Worm (Caenorhabditis elegans): ENCODE data around the gene dnj-18.

The dnj-18 gene

ce11 chrIII:4697819-4698218, at the start of gene dnj-18:
Gene dnj-18 (plus strand): TSS chrIII:4698119.
- no peak for TF ChIP-seq egl-5 (tag; optimal IDR thresholded peaks at IDR 0.05)
- no peak for TF ChIP-seq fkh-10 (GFP tag; optimal IDR thresholded peaks at IDR 0.05)
- TF ChIP-seq ama-1 (optimal IDR thresholded peaks at IDR 0.05): no peak
- no peak for TF ChIP-seq lsy-12 (tag; optimal IDR thresholded peaks at IDR 0.05)
- TF ChIP-seq unc-62 (GFP tag; optimal IDR thresholded peaks at IDR 0.05): no peak
- TF ChIP-seq lin-15B (tag; optimal IDR thresholded peaks at IDR 0.05): no peak
- TF ChIP-seq eor-1 (tag; optimal IDR thresholded peaks at IDR 0.05): no peak
- no peak for TF ChIP-seq snpc-4 (tag; optimal IDR thresholded peaks at IDR 0.05)
- no peak for TF ChIP-seq unc-39 (tag; optimal IDR thresholded peaks at IDR 0.05)
- no peak for TF ChIP-seq nhr-77 (tag; optimal IDR thresholded peaks at IDR 0.05)

- TF ChIP-seq pha-4 (tag; optimal IDR thresholded peaks at IDR 0.05) (peak; percentile 94), nhr-28 (tag; optimal IDR thresholded peaks at IDR 0.05) (no peak), tbx-2 (tag; optimal IDR thresholded peaks at IDR 0.05) (peak; percentile 74), unc-39 (tag; optimal IDR thresholded peaks at IDR 0.05) (no peak), unc-62 (GFP tag; optimal IDR thresholded peaks at IDR 0.05) (peak; percentile 56), nhr-67 (tag; optimal IDR thresholded peaks at IDR 0.05) (no peak), lsy-12 (tag; optimal IDR thresholded peaks at IDR 0.05) (peak; percentile 87), pqm-1 (tag; optimal IDR thresholded peaks at IDR 0.05) (peak; percentile 98), fkh-2 (tag; optimal IDR thresholded peaks at IDR 0.05) (no peak), sea-2 (GFP tag; optimal IDR thresholded peaks at IDR 0.05) (peak; percentile 47), jun-1 (tag; optimal IDR thresholded peaks at IDR 0.05) (peak; percentile 93), ceh-9 (tag; optimal IDR thresholded peaks at IDR 0.05) (no peak), nhr-237 (tag; optimal IDR thresholded peaks at IDR 0.05) (no peak), fkh-10 (GFP tag; optimal IDR thresholded peaks at IDR 0.05) (peak; percentile 49), nhr-76 (tag; optimal IDR thresholded peaks at IDR 0.05) (peak; percentile 21), ama-1 (optimal IDR thresholded peaks at IDR 0.05) (peak; percentile 30), hmg-11 (tag; optimal IDR thresholded peaks at IDR 0.05) (peak; percentile 81), skn-1 (tag; optimal IDR thresholded peaks at IDR 0.05) (no peak), snpc-4 (tag; optimal IDR thresholded peaks at IDR 0.05) (peak; percentile 83), mdl-1 (tag; optimal IDR thresholded peaks at IDR 0.05) (peak; percentile 99), egl-27 (tag; optimal IDR thresholded peaks at IDR 0.05) (peak; percentile 35), elt-1 (tag; optimal IDR thresholded peaks at IDR 0.05) (peak; percentile 25), nhr-11 (tag; optimal IDR thresholded peaks at IDR 0.05) (peak; percentile 87), ztf-11 (tag; optimal IDR thresholded peaks at IDR 0.05) (no peak), daf-12 (tag; optimal IDR thresholded peaks at IDR 0.05) (no peak), ceh-28 (tag; optimal IDR thresholded peaks at IDR 0.05) (peak; percentile 95), zag-1 (tag; optimal IDR thresholded peaks at IDR 0.05) (no peak), nhr-77 (tag; optimal IDR thresholded peaks at IDR 0.05) (no peak), nhr-12 (tag; optimal IDR thresholded peaks at IDR 0.05) (no peak), ztf-4 (tag; optimal IDR thresholded peaks at IDR 0.05) (peak; percentile 15), nhr-25 (tag; optimal IDR thresholded peaks at IDR 0.05) (peak; percentile 98), egl-5 (tag; optimal IDR thresholded peaks at IDR 0.05) (peak; percentile 88), lin-39 (tag; optimal IDR thresholded peaks at IDR 0.05) (peak; percentile 90), ceh-82 (tag; optimal IDR thresholded peaks at IDR 0.05) (no peak), aly-2 (tag; optimal IDR thresholded peaks at IDR 0.05) (no peak), nhr-23 (tag; optimal IDR thresholded peaks at IDR 0.05) (peak; percentile 92), mml-1 (tag; optimal IDR thresholded peaks at IDR 0.05) (peak; percentile 24), eor-1 (tag; optimal IDR thresholded peaks at IDR 0.05) (no peak), elt-2 (tag; optimal IDR thresholded peaks at IDR 0.05) (peak; percentile 96), ceh-16 (tag; optimal IDR thresholded peaks at IDR 0.05) (no peak), R02D3.7 (tag; optimal IDR thresholded peaks at IDR 0.05) (peak; percentile 64), nfya-1 (tag; optimal IDR thresholded peaks at IDR 0.05; ENCODE audit: insufficient read depth) (peak; percentile 90), fos-1 (tag; optimal IDR thresholded peaks at IDR 0.05) (peak; percentile 28), ZK546.5 (tag; optimal IDR thresholded peaks at IDR 0.05) (no peak), nhr-43 (tag; optimal IDR thresholded peaks at IDR 0.05; ENCODE audit: poor library complexity, severe bottlenecking) (peak; percentile 93), elt-3 (tag; optimal IDR thresholded peaks at IDR 0.05) (peak in 1 of 3 experiments; percentile 93), lin-15B (tag; optimal IDR thresholded peaks at IDR 0.05) (peak; percentile 87)
Measured at ce11 chrIII:4649363-4649768, 48.6 kb upstream of the dnj-18 start.
